Fruit fly (Drosophila melanogaster) whole organism, embryonic: ENCODE data around the gene CG6041.

Experiments used
- Adf1 ChIP-seq: fragments of 200-800 bp; sonication (Bioruptor generic); IDR thresholded peaks from 2 replicates; pipeline ENCODE4 v1.3.6; 2022; ENCODE audit warnings: missing biosample characterization, missing genetic modification characterization
- Aef1 ChIP-seq: fragments of 200-800 bp; sonication (Bioruptor generic); IDR thresholded peaks from 3 replicates; pipeline ENCODE4 v1.3.6; 2022; ENCODE audit warnings: missing biosample characterization, missing genetic modification characterization
- BEAF-32 ChIP-seq: fragments of 200-800 bp; sonication (Bioruptor generic); optimal IDR thresholded peaks from 3 replicates; lab custom pipeline; 2017; ENCODE audit warnings: missing biosample characterization, missing genetic modification characterization, mild to moderate bottlenecking, moderate library complexity, missing genetic modification reagents
- CG10147 ChIP-seq: fragments of 200-800 bp; sonication (Bioruptor generic); optimal IDR thresholded peaks from 2 replicates; lab custom pipeline; 2019; ENCODE audit warnings: missing biosample characterization, mild to moderate bottlenecking, missing genetic modification characterization, moderate library complexity
- CG10209 ChIP-seq: fragments of 200-800 bp; sonication (Bioruptor generic); optimal IDR thresholded peaks from 3 replicates; lab custom pipeline; 2017; ENCODE audit warnings: missing biosample characterization, mild to moderate bottlenecking, missing genetic modification characterization, missing genetic modification reagents
- CG10267 ChIP-seq: fragments of 200-800 bp; sonication (Bioruptor generic); optimal IDR thresholded peaks from 2 replicates; lab custom pipeline; 2018; ENCODE audit warnings: missing biosample characterization, mild to moderate bottlenecking, missing genetic modification characterization, moderate library complexity
- CG11504 ChIP-seq: fragments of 200-800 bp; sonication (Bioruptor generic); optimal IDR thresholded peaks from 3 replicates; lab custom pipeline; 2019; ENCODE audit warnings: missing biosample characterization, mild to moderate bottlenecking, missing genetic modification characterization, moderate library complexity
- CG13123 ChIP-seq: fragments of 200-800 bp; sonication (Bioruptor generic); optimal IDR thresholded peaks from 2 replicates; lab custom pipeline; 2016; ENCODE audit warnings: missing biosample characterization, missing genetic modification characterization
- CG14710 ChIP-seq: fragments of 200-800 bp; sonication (Bioruptor generic); optimal IDR thresholded peaks from 3 replicates; lab custom pipeline; 2019; ENCODE audit warnings: missing biosample characterization, mild to moderate bottlenecking, missing genetic modification characterization, moderate library complexity
- CG17385 ChIP-seq: fragments of 200-800 bp; sonication (Bioruptor generic); optimal IDR thresholded peaks from 3 replicates; lab custom pipeline; 2018; ENCODE audit warnings: missing biosample characterization, mild to moderate bottlenecking, missing genetic modification characterization
- CG17912 ChIP-seq: fragments of 200-800 bp; sonication (Bioruptor generic); optimal IDR thresholded peaks from 2 replicates; lab custom pipeline; 2018; ENCODE audit warnings: missing biosample characterization, mild to moderate bottlenecking, missing genetic modification characterization
- CG18262 ChIP-seq: fragments of 200-800 bp; optimal IDR thresholded peaks from 3 replicates; lab custom pipeline; 2019; ENCODE audit warnings: missing biosample characterization, mild to moderate bottlenecking, missing genetic modification characterization, moderate library complexity
- CG2202 ChIP-seq: fragments of 200-800 bp; sonication (Bioruptor generic); optimal IDR thresholded peaks from 2 replicates; lab custom pipeline; 2018; ENCODE audit warnings: missing biosample characterization, mild to moderate bottlenecking, missing genetic modification characterization
- CG3065 ChIP-seq: fragments of 200-800 bp; sonication (Bioruptor generic); optimal IDR thresholded peaks from 2 replicates; lab custom pipeline; 2016; ENCODE audit warnings: missing biosample characterization, missing genetic modification characterization
- CG32772 ChIP-seq: fragments of 200-800 bp; sonication (Bioruptor generic); IDR thresholded peaks from 2 replicates; pipeline ENCODE4 v1.3.6; 2022; ENCODE audit warnings: missing biosample characterization, missing genetic modification characterization
- CG3281 ChIP-seq: fragments of 200-800 bp; sonication (Bioruptor generic); optimal IDR thresholded peaks from 3 replicates; lab custom pipeline; 2017; ENCODE audit warnings: missing biosample characterization, mild to moderate bottlenecking, missing genetic modification characterization
- CG3847 ChIP-seq: fragments of 200-800 bp; sonication (Bioruptor generic); IDR thresholded peaks from 2 replicates; pipeline ENCODE4 v1.3.6; 2022; ENCODE audit warnings: missing biosample characterization, missing genetic modification characterization
- CG9817 ChIP-seq: fragments of 200-800 bp; sonication (Bioruptor generic); optimal IDR thresholded peaks from 2 replicates; lab custom pipeline; 2018; ENCODE audit warnings: missing biosample characterization, mild to moderate bottlenecking, missing genetic modification characterization, moderate library complexity
- CHES-1-like ChIP-seq: fragments of 200-800 bp; sonication (Bioruptor generic); optimal IDR thresholded peaks from 2 replicates; lab custom pipeline; 2016; ENCODE audit warnings: missing biosample characterization, missing genetic modification characterization
- Dp ChIP-seq: fragments of 200-800 bp; sonication (Bioruptor generic); optimal IDR thresholded peaks from 2 replicates; lab custom pipeline; 2018; ENCODE audit warnings: missing biosample characterization, mild to moderate bottlenecking, missing genetic modification characterization, moderate library complexity
- E2f1 ChIP-seq: fragments of 200-800 bp; sonication (Bioruptor generic); IDR thresholded peaks from 2 replicates; pipeline ENCODE4 v1.3.6; 2022; ENCODE audit warnings: missing biosample characterization, missing genetic modification characterization
- ERR ChIP-seq: fragments of 200-800 bp; sonication (Bioruptor generic); optimal IDR thresholded peaks from 2 replicates; lab custom pipeline; 2016; ENCODE audit warnings: missing biosample characterization, missing genetic modification characterization
- Fer3 ChIP-seq: fragments of 200-800 bp; sonication (Bioruptor generic); optimal IDR thresholded peaks from 2 replicates; lab custom pipeline; 2018; ENCODE audit warnings: missing biosample characterization, mild to moderate bottlenecking, missing genetic modification characterization, moderate library complexity
- Gug ChIP-seq: fragments of 200-800 bp; sonication (Bioruptor generic); IDR thresholded peaks from 4 replicates; pipeline ENCODE4 v1.3.6; 2022; ENCODE audit warnings: missing biosample characterization, missing genetic modification characterization
- Hsf ChIP-seq: fragments of 200-800 bp; sonication (Bioruptor generic); optimal IDR thresholded peaks from 3 replicates; lab custom pipeline; 2016; ENCODE audit warnings: missing biosample characterization, missing genetic modification characterization
- Myb ChIP-seq: fragments of 200-800 bp; sonication (Bioruptor generic); optimal IDR thresholded peaks from 2 replicates; lab custom pipeline; 2016; ENCODE audit warnings: missing biosample characterization, missing genetic modification characterization
- Neu2 ChIP-seq: fragments of 200-800 bp; sonication (Bioruptor generic); optimal IDR thresholded peaks from 3 replicates; lab custom pipeline; 2016; ENCODE audit warnings: missing biosample characterization, missing genetic modification characterization, borderline replicate concordance
- Nf-YC ChIP-seq: fragments of 200-800 bp; optimal IDR thresholded peaks from 3 replicates; lab custom pipeline; 2019; ENCODE audit warnings: missing biosample characterization, mild to moderate bottlenecking, missing genetic modification characterization, moderate library complexity
- Poxn ChIP-seq: fragments of 200-800 bp; sonication (Bioruptor generic); IDR thresholded peaks from 2 replicates; pipeline ENCODE4 v1.3.6; 2022; ENCODE audit warnings: missing biosample characterization, missing genetic modification characterization
- ase ChIP-seq: fragments of 200-800 bp; sonication (Bioruptor generic); IDR thresholded peaks from 3 replicates; pipeline ENCODE4 v1.3.6; 2022; ENCODE audit warnings: missing biosample characterization, missing genetic modification characterization
- az2 ChIP-seq: fragments of 200-800 bp; sonication (Bioruptor generic); optimal IDR thresholded peaks from 3 replicates; lab custom pipeline; 2016; ENCODE audit warnings: missing biosample characterization, missing genetic modification characterization
- cas ChIP-seq: fragments of 200-800 bp; sonication (Bioruptor generic); IDR thresholded peaks from 2 replicates; pipeline ENCODE4 v1.3.6; 2022; ENCODE audit warnings: missing biosample characterization, missing genetic modification characterization
- da ChIP-seq: fragments of 200-800 bp; sonication (Bioruptor generic); optimal IDR thresholded peaks from 2 replicates; lab custom pipeline; 2016; ENCODE audit warnings: missing biosample characterization, missing genetic modification characterization
- ems ChIP-seq: fragments of 200-800 bp; sonication (Bioruptor generic); optimal IDR thresholded peaks from 3 replicates; lab custom pipeline; 2016; ENCODE audit warnings: missing biosample characterization, missing genetic modification characterization
- grn ChIP-seq: fragments of 200-800 bp; sonication (Bioruptor generic); optimal IDR thresholded peaks from 3 replicates; lab custom pipeline; 2017; ENCODE audit warnings: missing biosample characterization, missing genetic modification characterization
- mld ChIP-seq: fragments of 200-800 bp; sonication (Bioruptor generic); IDR thresholded peaks from 3 replicates; pipeline ENCODE4 v1.3.6; 2022; ENCODE audit warnings: missing biosample characterization, missing genetic modification characterization; ENCODE audit not compliant: partially characterized antibody
- pfk ChIP-seq: fragments of 200-800 bp; sonication (Bioruptor generic); optimal IDR thresholded peaks from 2 replicates; lab custom pipeline; 2018; ENCODE audit warnings: missing biosample characterization, mild to moderate bottlenecking, missing genetic modification characterization, moderate library complexity
- prd ChIP-seq, 3 experiments: fragments of >200 bp in 2 of 3; fragments of 200-800 bp in 1 of 3; sonication (Bioruptor generic) in 1 of 3; optimal IDR thresholded peaks in 2 of 3; IDR thresholded peaks in 1 of 3; 2 replicates in 2 of 3; 3 replicates in 1 of 3; pipeline versions ENCODE4 v1.3.6 to Lab custom; 2017 to 2022; ENCODE audit warnings: missing biosample characterization in 1 of 3, missing genetic modification characterization in 1 of 3
- pum ChIP-seq: fragments of 200-800 bp; sonication (Bioruptor generic); optimal IDR thresholded peaks from 2 replicates; lab custom pipeline; 2016; ENCODE audit warnings: missing biosample characterization, missing genetic modification characterization
- rib ChIP-seq: fragments of 200-800 bp; sonication (Bioruptor generic); IDR thresholded peaks from 2 replicates; pipeline ENCODE4 v1.3.6; 2022; ENCODE audit warnings: missing biosample characterization, missing genetic modification characterization
- slbo ChIP-seq: fragments of 200-800 bp; sonication (Bioruptor generic); IDR thresholded peaks from 2 replicates; pipeline ENCODE4 v1.3.6; 2022; ENCODE audit warnings: missing biosample characterization, missing genetic modification characterization
- sug ChIP-seq: fragments of 200-800 bp; optimal IDR thresholded peaks from 2 replicates; lab custom pipeline; 2019; ENCODE audit warnings: missing biosample characterization, mild to moderate bottlenecking, missing genetic modification characterization, moderate library complexity
- tap ChIP-seq: fragments of 200-800 bp; optimal IDR thresholded peaks from 3 replicates; lab custom pipeline; 2019; ENCODE audit warnings: missing biosample characterization, mild to moderate bottlenecking, missing genetic modification characterization, moderate library complexity
- tin ChIP-seq: fragments of 200-800 bp; sonication (Bioruptor generic); optimal IDR thresholded peaks from 3 replicates; lab custom pipeline; 2016; ENCODE audit warnings: missing biosample characterization, missing genetic modification characterization
- unc-4 ChIP-seq: fragments of 200-800 bp; sonication (Bioruptor generic); IDR thresholded peaks from 2 replicates; pipeline ENCODE4 v1.3.6; 2022; ENCODE audit warnings: missing biosample characterization, missing genetic modification characterization; ENCODE audit not compliant: partially characterized antibody
- vfl ChIP-seq: fragments of 200-800 bp; sonication (Bioruptor generic); optimal IDR thresholded peaks from 2 replicates; lab custom pipeline; 2016; ENCODE audit warnings: missing biosample characterization, missing genetic modification characterization
- vnd ChIP-seq: fragments of 200-800 bp; sonication (Bioruptor generic); IDR thresholded peaks from 3 replicates; pipeline ENCODE4 v1.3.6; 2022; ENCODE audit warnings: missing biosample characterization, missing genetic modification characterization; ENCODE audit not compliant: partially characterized antibody
- zen2 ChIP-seq: fragments of 200-800 bp; sonication (Bioruptor generic); IDR thresholded peaks from 3 replicates; pipeline ENCODE4 v1.3.6; 2022; ENCODE audit warnings: missing biosample characterization, missing genetic modification characterization; ENCODE audit not compliant: partially characterized antibody
- zf30C ChIP-seq: fragments of 200-800 bp; sonication (Bioruptor generic); optimal IDR thresholded peaks from 3 replicates; lab custom pipeline; 2018; ENCODE audit warnings: missing biosample characterization, mild to moderate bottlenecking, missing genetic modification characterization

The CG6041 gene

DNA sequence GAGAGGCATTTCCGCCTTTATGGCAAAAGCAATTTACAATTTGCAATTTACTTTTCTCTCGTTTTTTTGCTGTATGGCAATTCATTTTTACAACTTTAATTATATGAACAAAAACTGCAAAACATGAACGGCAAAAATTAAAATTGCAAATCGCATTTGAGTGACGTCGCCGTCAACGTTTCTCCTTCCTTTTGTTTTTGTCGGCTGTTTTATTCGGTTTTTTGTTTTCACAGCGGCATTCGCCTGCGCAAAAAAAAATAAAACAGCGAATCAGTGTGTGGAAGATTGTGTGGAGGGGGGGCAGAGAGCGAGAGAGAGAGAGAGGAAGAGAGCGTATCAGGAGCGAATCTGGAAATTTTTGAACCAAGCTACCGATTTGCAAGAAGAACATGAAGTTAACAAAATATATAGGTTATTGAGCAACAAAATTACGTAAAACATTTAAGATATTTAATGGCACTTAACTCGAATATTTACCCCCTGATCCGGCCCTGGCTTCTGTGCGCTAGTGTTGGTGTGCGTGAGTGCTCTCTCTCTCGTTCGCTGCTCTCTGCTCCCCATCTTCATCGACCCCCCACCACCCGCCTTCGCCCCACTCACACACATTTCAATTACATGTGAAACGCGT, 29.3 kb upstream of the CG6041 start (continued):
- TF ChIP-seq prd (optimal IDR thresholded peaks at IDR 0.05; lab: Kevin White, UChicago) (no peak), prd (GFP tag; IDR thresholded peaks at IDR 0.05; lab: Robert Waterston, UW) (peak; percentile 100), pfk (GFP tag; lab: Kevin White, UChicago) (peak; percentile 49), cas (GFP tag; lab: Robert Waterston, UW) (peak; percentile 98), Nf-YC (tag; lab: Kevin White, UChicago) (peak; percentile 90), tin (GFP tag; lab: Kevin White, UChicago) (peak; percentile 99), vfl (peak; percentile 95), Poxn (peak; percentile 98), Myb (GFP tag; lab: Kevin White, UChicago) (peak; percentile 94), CG10267 (tag; lab: Kevin White, UChicago) (peak; percentile 91), CG3281 (peak; percentile 98), tap (peak; percentile 97), ems (peak; percentile 98), Dp (GFP tag; lab: Kevin White, UChicago) (peak; percentile 43), BEAF-32 (GFP tag; lab: Kevin White, UChicago) (peak; percentile 33), CG9817 (peak; percentile 99), CG18262 (tag; lab: Kevin White, UChicago) (peak; percentile 97), slbo (GFP tag; lab: Robert Waterston, UW) (peak; percentile 100), E2f1 (GFP tag; lab: Robert Waterston, UW) (peak; percentile 99), Fer3 (tag; lab: Kevin White, UChicago) (peak; percentile 99), CHES-1-like (GFP tag; lab: Kevin White, UChicago) (peak; percentile 99), unc-4 (peak; percentile 61), ase (GFP tag; lab: Robert Waterston, UW) (peak; percentile 99), CG17912 (peak; percentile 89), Neu2 (GFP tag; lab: Kevin White, UChicago) (peak; percentile 91), Aef1 (GFP tag; lab: Robert Waterston, UW) (peak; percentile 100), da (GFP tag; lab: Kevin White, UChicago) (peak; percentile 98), Hsf (GFP tag; lab: Kevin White, UChicago) (peak; percentile 99), CG32772 (GFP tag; lab: Robert Waterston, UW) (peak; percentile 100), mld (GFP tag; lab: Robert Waterston, UW) (0 out of 3 replicates have a peak, but pooled peaks have one; percentile 9), CG2202 (peak; percentile 93), CG10147 (GFP tag; lab: Kevin White, UChicago) (peak; percentile 99), vnd (GFP tag; lab: Robert Waterston, UW) (peak; percentile 83), az2 (peak; percentile 99), CG13123 (GFP tag; lab: Kevin White, UChicago) (peak; percentile 97), sug (tag; lab: Kevin White, UChicago) (peak; percentile 98), CG17385 (GFP tag; lab: Kevin White, UChicago) (peak; percentile 96), ERR (GFP tag; lab: Kevin White, UChicago) (peak; percentile 99), Adf1 (GFP tag; lab: Robert Waterston, UW) (peak; percentile 92), CG11504 (tag; lab: Kevin White, UChicago) (peak; percentile 98), CG3847 (GFP tag; lab: Robert Waterston, UW) (peak; percentile 99), CG3065 (GFP tag; lab: Kevin White, UChicago) (peak; percentile 96), grn (GFP tag; lab: Kevin White, UChicago) (peak; percentile 85), zf30C (GFP tag; lab: Kevin White, UChicago) (peak; percentile 31), Gug (GFP tag; lab: Robert Waterston, UW) (peak; percentile 99), CG14710 (tag; lab: Kevin White, UChicago) (peak; percentile 94), pum (GFP tag; lab: Kevin White, UChicago) (peak; percentile 99), rib (GFP tag; lab: Robert Waterston, UW) (peak; percentile 100), zen2 (GFP tag; lab: Robert Waterston, UW) (no peak), CG10209 (GFP tag; lab: Kevin White, UChicago) (peak; percentile 99)
